Worm (Caenorhabditis elegans): ENCODE results near the gene ser-2.

The ser-2 gene

DNA sequence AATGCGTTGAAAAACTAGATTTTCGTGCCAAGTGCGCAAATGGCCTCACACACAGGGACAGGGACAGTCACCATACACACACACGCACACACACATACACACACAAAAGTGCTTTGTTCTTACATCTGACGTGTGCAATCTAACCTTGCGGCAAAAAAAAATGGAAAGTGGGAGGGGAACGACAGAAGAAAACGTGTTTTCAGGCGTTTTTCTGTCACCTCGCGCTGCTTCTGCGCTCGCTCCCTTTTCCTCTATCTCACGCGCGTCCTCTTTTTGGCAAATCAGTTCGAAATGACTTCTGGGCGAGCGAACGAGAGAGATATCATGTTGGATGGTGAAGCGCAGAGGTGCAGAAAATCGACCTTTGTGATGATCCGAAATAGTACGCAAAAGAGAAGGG lies 28.7 kb downstream of the ser-2 start:
- TF ChIP-seq ces-1 (GFP tag; optimal IDR thresholded peaks at IDR 0.05) (no peak), nhr-28 (tag; optimal IDR thresholded peaks at IDR 0.05) (no peak), nhr-237 (tag; optimal IDR thresholded peaks at IDR 0.05) (peak; percentile 27), ceh-39 (tag; optimal IDR thresholded peaks at IDR 0.05) (no peak), nhr-76 (tag; optimal IDR thresholded peaks at IDR 0.05) (no peak), pha-4 (tag; optimal IDR thresholded peaks at IDR 0.05) (no peak), M03D4.4 (tag; optimal IDR thresholded peaks at IDR 0.05) (no peak), cnd-1 (tag; optimal IDR thresholded peaks at IDR 0.05) (no peak), sem-2 (GFP tag; optimal IDR thresholded peaks at IDR 0.05) (peak; percentile 15), zip-8 (tag; optimal IDR thresholded peaks at IDR 0.05) (no peak), lin-32 (GFP tag; optimal IDR thresholded peaks at IDR 0.05) (no peak), nhr-12 (tag; optimal IDR thresholded peaks at IDR 0.05) (no peak), elt-1 (tag; optimal IDR thresholded peaks at IDR 0.05; ENCODE audit: borderline replicate concordance, insufficient read depth) (no peak), sptf-1 (tag; optimal IDR thresholded peaks at IDR 0.05) (no peak), tbx-8 (GFP tag; optimal IDR thresholded peaks at IDR 0.05) (no peak), hlh-1 (tag; optimal IDR thresholded peaks at IDR 0.05) (no peak), ceh-43 (GFP tag; optimal IDR thresholded peaks at IDR 0.05) (no peak), blmp-1 (tag; optimal IDR thresholded peaks at IDR 0.05) (peak; percentile 17), unc-120 (tag; optimal IDR thresholded peaks at IDR 0.05; ENCODE audit: poor library complexity, severe bottlenecking) (peak; percentile 5), unc-39 (tag; optimal IDR thresholded peaks at IDR 0.05) (no peak), ham-2 (GFP tag; optimal IDR thresholded peaks at IDR 0.05) (peak; percentile 31), snpc-4 (tag; optimal IDR thresholded peaks at IDR 0.05) (no peak), nhr-2 (tag; optimal IDR thresholded peaks at IDR 0.05) (no peak), flh-1 (GFP tag; optimal IDR thresholded peaks at IDR 0.05) (no peak), elt-3 (tag; optimal IDR thresholded peaks at IDR 0.05) (no peak), lsy-2 (tag; optimal IDR thresholded peaks at IDR 0.05) (no peak), mls-2 (tag; optimal IDR thresholded peaks at IDR 0.05) (no peak), unc-62 (GFP tag; optimal IDR thresholded peaks at IDR 0.05) (no peak), drap-1 (GFP tag; optimal IDR thresholded peaks at IDR 0.05) (peak; percentile 5), ztf-11 (tag; optimal IDR thresholded peaks at IDR 0.05) (no peak), lin-13 (tag; optimal IDR thresholded peaks at IDR 0.05) (no peak), bed-3 (GFP tag; optimal IDR thresholded peaks at IDR 0.05) (no peak), mab-5 (tag; optimal IDR thresholded peaks at IDR 0.05) (no peak), mep-1 (tag; optimal IDR thresholded peaks at IDR 0.05) (no peak), ceh-83 (GFP tag; optimal IDR thresholded peaks at IDR 0.05) (no peak)

DNA sequence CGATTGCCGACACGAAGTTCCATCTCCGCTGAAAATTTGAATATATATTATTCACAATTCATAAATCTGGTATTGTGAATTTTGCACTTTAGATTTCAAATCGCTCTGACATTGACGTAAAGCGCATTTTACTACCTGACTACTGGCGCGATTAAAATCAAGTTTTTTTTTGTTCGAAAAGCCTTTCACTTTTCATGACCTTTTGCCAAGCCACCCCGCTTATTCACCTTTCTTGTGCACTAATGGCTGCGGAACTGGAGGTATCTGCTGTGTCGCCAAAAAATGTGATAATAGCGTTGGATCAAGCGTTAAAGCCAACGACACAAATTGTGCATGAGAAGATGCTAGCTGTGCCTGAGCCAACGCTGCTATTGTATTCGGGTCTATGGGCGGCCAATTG lies 29.8 kb downstream of the ser-2 start:
- TF ChIP-seq pha-4 (tag; optimal IDR thresholded peaks at IDR 0.05) = no peak
- no peak for TF ChIP-seq ces-1 (GFP tag; optimal IDR thresholded peaks at IDR 0.05)
- no peak for TF ChIP-seq unc-39 (tag; optimal IDR thresholded peaks at IDR 0.05)
- TF ChIP-seq hlh-1 (tag; optimal IDR thresholded peaks at IDR 0.05) = no peak
- no peak for TF ChIP-seq flh-1 (GFP tag; optimal IDR thresholded peaks at IDR 0.05)
- TF ChIP-seq ceh-83 (GFP tag; optimal IDR thresholded peaks at IDR 0.05) = no peak
- TF ChIP-seq snpc-4 (tag; optimal IDR thresholded peaks at IDR 0.05) = no peak

DNA sequence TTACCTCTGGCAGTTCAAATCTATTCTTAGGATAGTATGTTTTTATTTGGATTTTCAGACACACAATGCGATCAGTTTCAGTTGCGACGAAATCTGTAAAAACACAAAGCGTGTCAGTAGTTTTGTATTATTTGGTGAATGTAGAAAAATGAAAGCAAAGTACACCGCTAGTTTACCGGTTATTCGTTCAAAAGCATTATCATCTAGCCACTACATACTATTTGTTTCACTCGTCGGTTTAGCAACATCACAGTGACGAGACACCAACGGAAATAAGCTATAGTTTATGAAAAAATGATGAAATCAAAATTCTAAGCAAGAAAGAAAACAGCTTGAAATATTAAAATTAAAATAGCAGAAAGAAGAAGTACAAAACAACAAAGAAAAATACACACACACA lies 32.1 kb downstream of the ser-2 start:
- no peak for TF ChIP-seq M03D4.4 (tag; optimal IDR thresholded peaks at IDR 0.05)
- TF ChIP-seq unc-39 (tag; optimal IDR thresholded peaks at IDR 0.05) = no peak
- TF ChIP-seq elt-1 (tag; optimal IDR thresholded peaks at IDR 0.05; ENCODE audit: borderline replicate concordance, insufficient read depth) = no peak
- TF ChIP-seq tbx-8 (GFP tag; optimal IDR thresholded peaks at IDR 0.05) = no peak
- no peak for TF ChIP-seq nhr-76 (tag; optimal IDR thresholded peaks at IDR 0.05)
- TF ChIP-seq mep-1 (tag; optimal IDR thresholded peaks at IDR 0.05) = no peak
- no peak for TF ChIP-seq flh-1 (GFP tag; optimal IDR thresholded peaks at IDR 0.05)
- no peak for TF ChIP-seq hlh-1 (tag; optimal IDR thresholded peaks at IDR 0.05)
- no peak for TF ChIP-seq snpc-4 (tag; optimal IDR thresholded peaks at IDR 0.05)
- no peak for TF ChIP-seq bed-3 (GFP tag; optimal IDR thresholded peaks at IDR 0.05)
- TF ChIP-seq pha-4 (tag; optimal IDR thresholded peaks at IDR 0.05) = no peak

DNA sequence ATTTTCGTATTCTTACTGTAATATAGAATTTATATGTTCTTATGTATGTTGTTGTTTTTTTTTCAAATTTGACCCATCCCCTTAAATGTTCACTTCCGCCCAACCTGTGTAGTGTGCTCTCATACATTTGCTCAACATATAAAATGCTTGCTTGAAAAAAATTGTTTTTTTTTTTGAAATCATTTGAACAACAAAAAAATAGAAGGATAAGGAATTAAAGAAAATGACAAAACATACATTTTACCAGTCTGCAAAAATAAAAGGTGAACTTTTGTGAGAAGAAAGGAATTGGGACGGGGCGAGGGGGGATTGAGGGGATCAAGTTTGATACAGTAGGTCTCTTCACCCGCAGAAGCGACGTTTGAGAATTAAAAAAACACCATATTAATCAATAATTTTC lies 34.3 kb downstream of the ser-2 start:
- TF ChIP-seq elt-1 (tag; optimal IDR thresholded peaks at IDR 0.05; ENCODE audit: borderline replicate concordance, insufficient read depth) = no peak
- no peak for TF ChIP-seq ces-1 (GFP tag; optimal IDR thresholded peaks at IDR 0.05)
- no peak for TF ChIP-seq tbx-8 (GFP tag; optimal IDR thresholded peaks at IDR 0.05)
- TF ChIP-seq sem-2 (GFP tag; optimal IDR thresholded peaks at IDR 0.05) = no peak
- TF ChIP-seq nhr-28 (tag; optimal IDR thresholded peaks at IDR 0.05) = no peak
- TF ChIP-seq sptf-1 (tag; optimal IDR thresholded peaks at IDR 0.05) = no peak
- TF ChIP-seq ceh-39 (tag; optimal IDR thresholded peaks at IDR 0.05) = no peak
- TF ChIP-seq mep-1 (tag; optimal IDR thresholded peaks at IDR 0.05) = no peak
